Worm (Caenorhabditis elegans) whole organism, L2 larva: ENCODE data around the gene srsx-17.

Experiments
- C34F6.9 ChIP-seq: fragments of 150-350 bp; optimal IDR thresholded peaks from 2 replicates; lab custom pipeline; 2014; ENCODE audit warnings: missing biosample characterization, missing genetic modification characterization
- F13H6.1 ChIP-seq: sonication (generic microtip); optimal IDR thresholded peaks from 2 replicates; lab custom pipeline; 2016; ENCODE audit warnings: missing genetic modification characterization, missing compliant biosample characterization
- aly-2 ChIP-seq: fragments of 150-350 bp; optimal IDR thresholded peaks from 2 replicates; lab custom pipeline; 2014; ENCODE audit warnings: missing biosample characterization, missing genetic modification characterization
- ama-1 ChIP-seq: fragments of 150-350 bp; optimal IDR thresholded peaks from 2 replicates; lab custom pipeline; 2018; ENCODE audit warnings: inconsistent platforms
- ceh-16 ChIP-seq: fragments of 150-350 bp; optimal IDR thresholded peaks from 2 replicates; lab custom pipeline; 2014; ENCODE audit warnings: missing biosample characterization, missing genetic modification characterization
- ceh-82 ChIP-seq: fragments of 150-350 bp; optimal IDR thresholded peaks from 2 replicates; lab custom pipeline; 2014; ENCODE audit warnings: missing biosample characterization, missing genetic modification characterization
- dmd-4 ChIP-seq: sonication (generic microtip); optimal IDR thresholded peaks from 2 replicates; lab custom pipeline; 2017; ENCODE audit warnings: missing biosample characterization, missing genetic modification characterization
- egl-27 ChIP-seq: sonication (generic microtip); optimal IDR thresholded peaks from 3 replicates; lab custom pipeline; 2017; ENCODE audit warnings: missing biosample characterization, missing genetic modification reagents, missing genetic modification characterization
- elt-1 ChIP-seq: fragments of 150-350 bp; optimal IDR thresholded peaks from 2 replicates; lab custom pipeline; 2014; ENCODE audit warnings: missing biosample characterization, missing genetic modification characterization
- elt-3 ChIP-seq: sonication (generic microtip); optimal IDR thresholded peaks from 2 replicates; lab custom pipeline; 2017; ENCODE audit warnings: missing biosample characterization, missing genetic modification characterization
- fos-1 ChIP-seq: fragments of 150-350 bp; optimal IDR thresholded peaks from 2 replicates; lab custom pipeline; 2014; ENCODE audit warnings: missing biosample characterization, missing genetic modification characterization
- lin-11 ChIP-seq: fragments of 150-350 bp; sonication (generic microtip); optimal IDR thresholded peaks from 2 replicates; lab custom pipeline; 2014; ENCODE audit warnings: missing biosample characterization, missing genetic modification characterization, inconsistent platforms, mixed read lengths
- lin-13 ChIP-seq: fragments of 150-350 bp; optimal IDR thresholded peaks from 2 replicates; lab custom pipeline; 2014; ENCODE audit warnings: missing biosample characterization, missing genetic modification reagents, missing genetic modification characterization
- lin-39 ChIP-seq: fragments of 150-350 bp; optimal IDR thresholded peaks from 2 replicates; lab custom pipeline; 2014; ENCODE audit warnings: missing biosample characterization, missing genetic modification reagents, missing genetic modification characterization
- lsy-2 ChIP-seq, 2 experiments: fragments of 150-350 bp in 1 of 2; sonication (generic microtip) in 1 of 2; optimal IDR thresholded peaks; 2 replicates each; lab custom pipeline; 2014 to 2017; ENCODE audit warnings: missing biosample characterization in 2 of 2, missing genetic modification characterization in 2 of 2
- mab-5 ChIP-seq: fragments of 150-350 bp; optimal IDR thresholded peaks from 2 replicates; lab custom pipeline; 2014; ENCODE audit warnings: missing biosample characterization, missing genetic modification characterization
- mbf-1 ChIP-seq: sonication (generic microtip); optimal IDR thresholded peaks from 2 replicates; lab custom pipeline; 2017; ENCODE audit warnings: missing biosample characterization, missing genetic modification characterization
- mdl-1 ChIP-seq, 2 experiments: fragments of 150-350 bp in 1 of 2; sonication (generic microtip) in 1 of 2; optimal IDR thresholded peaks; 2 replicates each; lab custom pipeline; 2017; ENCODE audit warnings: missing biosample characterization in 2 of 2, missing genetic modification characterization in 2 of 2
- nhr-10 ChIP-seq: sonication (generic microtip); optimal IDR thresholded peaks from 2 replicates; lab custom pipeline; 2017; ENCODE audit warnings: missing biosample characterization, missing genetic modification characterization
- nhr-11 ChIP-seq: fragments of 150-350 bp; optimal IDR thresholded peaks from 2 replicates; lab custom pipeline; 2014; ENCODE audit warnings: missing biosample characterization, missing genetic modification characterization
- nhr-12 ChIP-seq: fragments of 150-350 bp; optimal IDR thresholded peaks from 2 replicates; lab custom pipeline; 2014; ENCODE audit warnings: missing biosample characterization, missing genetic modification characterization
- nhr-129 ChIP-seq: fragments of 150-350 bp; optimal IDR thresholded peaks from 2 replicates; lab custom pipeline; 2014; ENCODE audit warnings: missing biosample characterization, missing genetic modification characterization
- nhr-23 ChIP-seq: fragments of 150-350 bp; optimal IDR thresholded peaks from 2 replicates; lab custom pipeline; 2014; ENCODE audit warnings: missing biosample characterization, missing genetic modification reagents, missing genetic modification characterization
- nhr-237 ChIP-seq: fragments of 150-350 bp; optimal IDR thresholded peaks from 2 replicates; lab custom pipeline; 2014; ENCODE audit warnings: missing biosample characterization, missing genetic modification characterization
- nhr-25 ChIP-seq: fragments of 150-350 bp; sonication (generic microtip); optimal IDR thresholded peaks from 3 replicates; lab custom pipeline; 2014; ENCODE audit warnings: missing biosample characterization, missing genetic modification characterization
- nhr-77 ChIP-seq: fragments of 150-350 bp; optimal IDR thresholded peaks from 2 replicates; lab custom pipeline; 2014; ENCODE audit warnings: missing biosample characterization, missing genetic modification characterization
- peb-1 ChIP-seq: fragments of 150-350 bp; optimal IDR thresholded peaks from 2 replicates; lab custom pipeline; 2014; ENCODE audit warnings: missing biosample characterization, missing genetic modification characterization
- sem-4 ChIP-seq: fragments of 150-350 bp; optimal IDR thresholded peaks from 2 replicates; lab custom pipeline; 2014; ENCODE audit warnings: missing biosample characterization, missing genetic modification reagents, missing genetic modification characterization
- sma-3 ChIP-seq: sonication (generic microtip); optimal IDR thresholded peaks from 2 replicates; lab custom pipeline; 2016; ENCODE audit warnings: missing genetic modification reagents, missing genetic modification characterization, missing compliant biosample characterization
- snpc-4 ChIP-seq: fragments of 150-350 bp; optimal IDR thresholded peaks from 2 replicates; lab custom pipeline; 2014; ENCODE audit warnings: missing biosample characterization, missing genetic modification characterization
- unc-39 ChIP-seq: fragments of 150-350 bp; optimal IDR thresholded peaks from 2 replicates; lab custom pipeline; 2014; ENCODE audit warnings: missing biosample characterization, missing genetic modification characterization
- unc-55 ChIP-seq: fragments of 150-350 bp; sonication (generic microtip); optimal IDR thresholded peaks from 3 replicates; lab custom pipeline; 2014; ENCODE audit warnings: missing biosample characterization, missing genetic modification reagents, missing genetic modification characterization
- unc-62 ChIP-seq: fragments of 150-350 bp; optimal IDR thresholded peaks from 2 replicates; lab custom pipeline; 2014; ENCODE audit warnings: missing biosample characterization, missing genetic modification reagents, missing genetic modification characterization
- zag-1 ChIP-seq: fragments of 150-350 bp; optimal IDR thresholded peaks from 2 replicates; lab custom pipeline; 2014; ENCODE audit warnings: missing biosample characterization, missing genetic modification characterization
- ztf-1 ChIP-seq: fragments of 200-800 bp; sonication (Bioruptor generic); conservative IDR thresholded peaks from 2 replicates; pipeline ENCODE4 v1.3.6; 2022; ENCODE audit warnings: missing genetic modification characterization, missing compliant biosample characterization
- ztf-11 ChIP-seq: sonication (generic microtip); optimal IDR thresholded peaks from 2 replicates; lab custom pipeline; 2017; ENCODE audit warnings: missing biosample characterization, missing genetic modification characterization
- ztf-4 ChIP-seq: fragments of 150-350 bp; optimal IDR thresholded peaks from 2 replicates; lab custom pipeline; 2014; ENCODE audit warnings: missing biosample characterization, missing genetic modification characterization

srsx-17 gene

ce11 chrV:5949674-5950149 lies 22.3 kb downstream of the srsx-17 start:
- no peak for TF ChIP-seq egl-27 (tag; lab: Kevin White, UChicago)
- TF ChIP-seq nhr-10 (tag; lab: Kevin White, UChicago), result no peak
- no peak for TF ChIP-seq ceh-82 (tag; lab: Kevin White, UChicago)
- TF ChIP-seq unc-39 (tag; lab: Kevin White, UChicago), result no peak
- TF ChIP-seq elt-1 (tag; lab: Kevin White, UChicago), result no peak
- no peak for TF ChIP-seq lin-13
- peak; percentile 7 for TF ChIP-seq lin-39 (tag; lab: Kevin White, UChicago)
- no peak for TF ChIP-seq fos-1 (tag; lab: Kevin White, UChicago)
- no peak for TF ChIP-seq ztf-1 (GFP tag; lab: Robert Waterston, UW)
- no peak for TF ChIP-seq elt-3 (tag; lab: Kevin White, UChicago)
- no peak for TF ChIP-seq nhr-129
- no peak for TF ChIP-seq ztf-11
- no peak for TF ChIP-seq nhr-11
- no peak for TF ChIP-seq zag-1
- no peak for TF ChIP-seq sma-3 (GFP tag; lab: Kevin White, UChicago)
- peak; percentile 4 for TF ChIP-seq nhr-25 (tag; lab: Kevin White, UChicago)

ce11 chrV:5951133-5951532 lies 23.7 kb downstream of the srsx-17 start, which contains the start of gene M03F8.1:
TSS of gene M03F8.1 (plus strand) at chrV:5951433.
- TF ChIP-seq mab-5 (tag; lab: Kevin White, UChicago), result no peak
- TF ChIP-seq mbf-1 (tag; lab: Kevin White, UChicago), result no peak
- no peak for TF ChIP-seq ztf-4 (tag; lab: Kevin White, UChicago)
- TF ChIP-seq egl-27 (tag; lab: Kevin White, UChicago), result no peak
- no peak for TF ChIP-seq nhr-129
- no peak for TF ChIP-seq snpc-4 (tag; lab: Kevin White, UChicago)
- no peak for TF ChIP-seq nhr-25 (tag; lab: Kevin White, UChicago)
- TF ChIP-seq sem-4, result no peak
- no peak for TF ChIP-seq nhr-77 (tag; lab: Kevin White, UChicago)
- no peak for TF ChIP-seq ztf-11
- TF ChIP-seq fos-1 (tag; lab: Kevin White, UChicago), result no peak
- no peak for TF ChIP-seq ceh-82 (tag; lab: Kevin White, UChicago)
- no peak for TF ChIP-seq nhr-11
- no peak for TF ChIP-seq unc-55 (GFP tag; lab: Kevin White, UChicago)
- TF ChIP-seq C34F6.9 (tag; lab: Kevin White, UChicago), result no peak

- TF ChIP-seq ztf-1 (GFP tag; lab: Robert Waterston, UW) (no peak), dmd-4 (tag; lab: Kevin White, UChicago) (no peak), ama-1 (lab: Kevin White, UChicago) (no peak), unc-55 (GFP tag; lab: Kevin White, UChicago) (no peak), elt-3 (tag; lab: Kevin White, UChicago) (no peak), mdl-1 (tag; optimal IDR thresholded peaks at IDR 0.05; lab: Kevin White, UChicago) (no peak), lsy-2 (tag; optimal IDR thresholded peaks at IDR 0.05; lab: Kevin White, UChicago) (no peak), unc-62 (GFP tag; lab: Kevin White, UChicago) (no peak), snpc-4 (tag; lab: Kevin White, UChicago) (no peak), mab-5 (tag; lab: Kevin White, UChicago) (no peak), ceh-16 (tag; lab: Kevin White, UChicago) (no peak), aly-2 (tag; lab: Kevin White, UChicago) (no peak), mbf-1 (tag; lab: Kevin White, UChicago) (no peak), F13H6.1 (tag; lab: Kevin White, UChicago) (no peak), lin-11 (tag; lab: Kevin White, UChicago) (no peak)
Observed at ce11 chrV:5953086-5953485, 25.6 kb downstream of the srsx-17 start.

ce11 chrV:5954747-5955146 lies 27.3 kb downstream of the srsx-17 start, which contains the start of gene M03F8.6:
TSS of gene M03F8.6 (minus strand) at chrV:5954847.
- no peak for TF ChIP-seq fos-1 (tag; lab: Kevin White, UChicago)
- TF ChIP-seq nhr-237, result no peak
- no peak for TF ChIP-seq ceh-16 (tag; lab: Kevin White, UChicago)
- no peak for TF ChIP-seq ztf-1 (GFP tag; lab: Robert Waterston, UW)
- no peak for TF ChIP-seq nhr-129
- no peak for TF ChIP-seq C34F6.9 (tag; lab: Kevin White, UChicago)
- TF ChIP-seq dmd-4 (tag; lab: Kevin White, UChicago), result no peak
- no peak for TF ChIP-seq nhr-12 (tag; lab: Kevin White, UChicago)
- TF ChIP-seq unc-39 (tag; lab: Kevin White, UChicago), result no peak
- no peak for TF ChIP-seq lin-11 (tag; lab: Kevin White, UChicago)
- TF ChIP-seq peb-1, result no peak
- TF ChIP-seq egl-27 (tag; lab: Kevin White, UChicago), result no peak
- TF ChIP-seq nhr-23 (tag; lab: Kevin White, UChicago), result no peak
- TF ChIP-seq snpc-4 (tag; lab: Kevin White, UChicago), result no peak
